Fruit fly (Drosophila melanogaster) Kc167 (cell line): ENCODE measurements around the gene Zif.

Experiments
- Sin3A ChIP-seq: fragments of >200 bp; optimal IDR thresholded peaks from 2 replicates; lab custom pipeline; 2018; ENCODE audit warnings: missing external identifiers
- insv ChIP-seq: fragments of >200 bp; optimal IDR thresholded peaks from 3 replicates; lab custom pipeline; 2018; ENCODE audit warnings: missing external identifiers
- ttk ChIP-seq: sonication (Bioruptor generic); optimal IDR thresholded peaks from 2 replicates; lab custom pipeline; 2017; ENCODE audit warnings: missing external identifiers

- no peak for TF ChIP-seq ttk
- TF ChIP-seq Sin3A (lab: Kevin White, UChicago): no peak
- TF ChIP-seq insv (lab: Kevin White, UChicago): no peak
Observed at dm6 chr3R:6468351-6468685, 11.4 kb downstream of the Zif start, which contains the start of gene Neurochondrin.
